Worm (Caenorhabditis elegans) whole organism, early embryonic: ENCODE data around the gene srz-47.

Experiments used
- B0310.2 ChIP-seq: sonication (generic microtip); optimal IDR thresholded peaks from 2 replicates; lab custom pipeline; 2016; ENCODE audit warnings: mild to moderate bottlenecking, missing genetic modification characterization, missing compliant biosample characterization
- F13C5.2 ChIP-seq: sonication (generic microtip); optimal IDR thresholded peaks from 2 replicates; lab custom pipeline; 2017; ENCODE audit warnings: mild to moderate bottlenecking, missing genetic modification characterization, inconsistent platforms, missing compliant biosample characterization
- aly-1 ChIP-seq: sonication (generic microtip); optimal IDR thresholded peaks from 2 replicates; lab custom pipeline; 2016; ENCODE audit warnings: missing genetic modification characterization, missing compliant biosample characterization
- ama-1 ChIP-seq: fragments of 150-350 bp; optimal IDR thresholded peaks from 2 replicates; lab custom pipeline; 2014
- ceh-13 ChIP-seq: fragments of 200-800 bp; sonication (Bioruptor generic); optimal IDR thresholded peaks from 2 replicates; lab custom pipeline; 2018; ENCODE audit warnings: mild to moderate bottlenecking, missing genetic modification characterization, missing compliant biosample characterization
- flt-1 ChIP-seq: fragments of 200-800 bp; sonication (Bioruptor generic); IDR thresholded peaks from 2 replicates; pipeline ENCODE4 v1.3.6; 2022; ENCODE audit warnings: missing genetic modification characterization, missing compliant biosample characterization
- hmbx-1 ChIP-seq: sonication (generic microtip); optimal IDR thresholded peaks from 2 replicates; lab custom pipeline; 2016; ENCODE audit warnings: mild to moderate bottlenecking, missing genetic modification characterization, missing compliant biosample characterization
- hmg-4 ChIP-seq: fragments of 200-800 bp; sonication (Bioruptor generic); optimal IDR thresholded peaks from 2 replicates; lab custom pipeline; 2018; ENCODE audit warnings: mild to moderate bottlenecking, missing genetic modification characterization, missing compliant biosample characterization
- hnd-1 ChIP-seq: sonication (generic microtip); optimal IDR thresholded peaks from 2 replicates; lab custom pipeline; 2016; ENCODE audit warnings: missing genetic modification characterization, missing compliant biosample characterization
- pes-1 ChIP-seq: fragments of 200-800 bp; sonication (Bioruptor generic); IDR thresholded peaks from 2 replicates; pipeline ENCODE4 v1.3.6; 2022; ENCODE audit warnings: missing genetic modification reagents, missing genetic modification characterization, missing compliant biosample characterization
- scrt-1 ChIP-seq: fragments of 200-800 bp; sonication (Bioruptor generic); IDR thresholded peaks from 2 replicates; pipeline ENCODE4 v1.3.6; 2022; ENCODE audit warnings: missing genetic modification characterization, missing compliant biosample characterization
- sea-1 ChIP-seq: fragments of 200-800 bp; sonication (Bioruptor generic); conservative IDR thresholded peaks from 2 replicates; pipeline ENCODE4 v1.3.6; 2022; ENCODE audit warnings: missing genetic modification characterization, missing compliant biosample characterization
- tbx-11 ChIP-seq: fragments of 200-800 bp; sonication (Bioruptor generic); IDR thresholded peaks from 2 replicates; pipeline ENCODE4 v1.3.6; 2022; ENCODE audit warnings: missing genetic modification characterization, missing compliant biosample characterization
- tbx-37 ChIP-seq: fragments of 200-800 bp; sonication (Bioruptor generic); conservative IDR thresholded peaks from 2 replicates; pipeline ENCODE4 v1.3.6; 2022; ENCODE audit warnings: missing genetic modification reagents, missing genetic modification characterization, missing compliant biosample characterization

DNA sequence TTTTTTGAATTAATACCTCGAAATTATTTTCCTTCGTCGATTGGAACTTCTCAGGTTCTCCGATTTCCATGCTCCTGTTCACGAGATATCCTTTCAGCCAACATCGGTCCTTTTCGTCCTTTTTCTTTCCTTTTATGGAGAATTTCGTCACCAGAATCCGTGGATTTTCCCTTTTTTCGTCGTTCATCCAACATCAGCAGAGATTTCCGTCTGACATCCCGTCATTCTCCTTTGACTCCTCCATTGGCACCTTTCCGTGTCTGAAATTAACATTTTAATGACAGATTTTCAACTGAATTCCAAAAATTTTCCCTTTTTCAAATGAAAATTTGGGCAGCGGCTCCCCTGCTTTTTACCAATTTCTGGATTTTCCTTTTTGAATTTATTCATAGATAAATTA is 37.2 kb downstream of the srz-47 start:
- TF ChIP-seq ama-1 (lab: Kevin White, UChicago) (no peak), pes-1 (GFP tag; lab: Robert Waterston, UW) (no peak), hmg-4 (GFP tag; lab: Kevin White, UChicago) (no peak), B0310.2 (no peak), flt-1 (GFP tag; lab: Robert Waterston, UW) (no peak), hmbx-1 (tag; lab: Kevin White, UChicago) (no peak), hnd-1 (tag; lab: Kevin White, UChicago) (no peak), tbx-37 (GFP tag; lab: Robert Waterston, UW) (no peak), aly-1 (tag; lab: Kevin White, UChicago) (no peak), sea-1 (GFP tag; lab: Robert Waterston, UW) (no peak), scrt-1 (no peak), tbx-11 (GFP tag; lab: Robert Waterston, UW) (no peak), F13C5.2 (tag; lab: Kevin White, UChicago) (no peak), ceh-13 (GFP tag; lab: Kevin White, UChicago) (no peak)
